Worm (Caenorhabditis elegans) whole organism, L1 larva: ENCODE results near the gene srt-47.

Experiments
- aha-1 ChIP-seq: fragments of 150-350 bp; optimal IDR thresholded peaks from 2 replicates; lab custom pipeline; 2014; ENCODE audit warnings: missing biosample characterization, missing genetic modification characterization
- aly-2 ChIP-seq: fragments of 150-350 bp; optimal IDR thresholded peaks from 2 replicates; lab custom pipeline; 2014; ENCODE audit warnings: missing biosample characterization, missing genetic modification characterization
- efl-3 ChIP-seq: fragments of 200-800 bp; sonication (Bioruptor generic); optimal IDR thresholded peaks from 2 replicates; lab custom pipeline; 2018; ENCODE audit warnings: mild to moderate bottlenecking, missing genetic modification characterization, missing compliant biosample characterization
- egl-27 ChIP-seq, 2 experiments: fragments of 150-350 bp in 1 of 2; sonication (generic microtip); optimal IDR thresholded peaks; 3 replicates each; lab custom pipeline; 2017 to 2018; ENCODE audit warnings: missing biosample characterization in 2 of 2, missing genetic modification characterization in 2 of 2, missing genetic modification reagents in 2 of 2
- elt-3 ChIP-seq, 6 experiments: fragments of 150-350 bp in 1 of 6; sonication (generic microtip); optimal IDR thresholded peaks; 2 replicates each; lab custom pipeline; 2017 to 2018; ENCODE audit warnings: missing biosample characterization in 6 of 6, missing genetic modification characterization in 6 of 6, inconsistent platforms in 1 of 6
- fkh-10 ChIP-seq: sonication (generic microtip); optimal IDR thresholded peaks from 2 replicates; lab custom pipeline; 2017; ENCODE audit warnings: missing biosample characterization, missing genetic modification reagents, missing genetic modification characterization
- fos-1 ChIP-seq: fragments of 150-350 bp; optimal IDR thresholded peaks from 2 replicates; lab custom pipeline; 2014; ENCODE audit warnings: missing biosample characterization, missing genetic modification characterization
- jun-1 ChIP-seq: fragments of 150-350 bp; optimal IDR thresholded peaks from 2 replicates; lab custom pipeline; 2014; ENCODE audit warnings: missing biosample characterization, missing genetic modification reagents, missing genetic modification characterization
- lir-3 ChIP-seq: sonication (generic microtip); optimal IDR thresholded peaks from 2 replicates; lab custom pipeline; 2016; ENCODE audit warnings: mild to moderate bottlenecking, missing genetic modification characterization, moderate library complexity, missing compliant biosample characterization; ENCODE audit not compliant: poor library complexity
- nhr-19 ChIP-seq: fragments of 200-800 bp; sonication (Bioruptor generic); conservative IDR thresholded peaks from 2 replicates; pipeline ENCODE4 v1.3.6; 2022; ENCODE audit warnings: missing genetic modification characterization, missing compliant biosample characterization
- pqm-1 ChIP-seq: sonication (generic microtip); optimal IDR thresholded peaks from 3 replicates; lab custom pipeline; 2017; ENCODE audit warnings: missing biosample characterization, missing genetic modification characterization
- rnt-1 ChIP-seq: sonication (generic microtip); optimal IDR thresholded peaks from 2 replicates; lab custom pipeline; 2016; ENCODE audit warnings: mild to moderate bottlenecking, missing genetic modification characterization, moderate library complexity, missing compliant biosample characterization
- snpc-4 ChIP-seq: fragments of 150-350 bp; optimal IDR thresholded peaks from 2 replicates; lab custom pipeline; 2014; ENCODE audit warnings: missing biosample characterization, missing genetic modification characterization
- xbp-1 ChIP-seq: sonication (generic microtip); optimal IDR thresholded peaks from 2 replicates; lab custom pipeline; 2016; ENCODE audit warnings: missing genetic modification characterization, missing compliant biosample characterization

DNA sequence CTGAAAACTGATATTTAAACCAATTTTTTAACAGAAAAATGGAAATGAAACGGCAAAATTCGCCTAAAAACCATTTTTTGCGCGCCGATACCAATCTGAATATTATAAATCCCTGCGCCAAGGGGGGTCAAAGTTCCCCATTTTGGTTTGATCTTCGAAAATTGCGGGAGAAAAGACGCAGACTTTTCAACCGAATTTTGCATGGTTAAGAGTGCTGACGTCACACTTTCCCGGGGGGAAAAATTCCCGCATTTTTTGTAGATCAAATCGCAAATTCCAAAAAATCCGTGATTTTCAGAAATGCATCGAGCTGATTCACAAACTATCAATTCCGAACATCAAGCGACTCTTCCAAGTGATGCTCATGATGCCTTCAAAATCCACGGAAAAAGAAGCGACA lies 23.6 kb downstream of the srt-47 start:
- no peak for TF ChIP-seq xbp-1
- TF ChIP-seq nhr-19 (GFP tag; lab: Robert Waterston, UW), result no peak
- TF ChIP-seq egl-27 (tag; optimal IDR thresholded peaks at IDR 0.05; lab: Kevin White, UChicago), result no peak
- TF ChIP-seq jun-1 (tag; lab: Kevin White, UChicago), result no peak
- TF ChIP-seq fkh-10, result no peak
- no peak for TF ChIP-seq aly-2 (tag; lab: Kevin White, UChicago)
- no peak for TF ChIP-seq aha-1 (tag; lab: Kevin White, UChicago)
- no peak for TF ChIP-seq fos-1
- no peak for TF ChIP-seq elt-3 (tag; optimal IDR thresholded peaks at IDR 0.05; lab: Kevin White, UChicago)
- TF ChIP-seq lir-3 (tag; lab: Kevin White, UChicago), result no peak
- no peak for TF ChIP-seq pqm-1 (tag; lab: Kevin White, UChicago)
- TF ChIP-seq snpc-4 (tag; lab: Kevin White, UChicago), result no peak
- TF ChIP-seq efl-3 (GFP tag; lab: Kevin White, UChicago), result no peak
- no peak for TF ChIP-seq rnt-1 (tag; lab: Kevin White, UChicago)
